Worm (Caenorhabditis elegans) whole organism, midembryonic: Measurements from ENCODE around the gene dig-1.

Experiments
- T22C8.4 ChIP-seq: fragments of 200-800 bp; sonication (Bioruptor generic); IDR thresholded peaks from 2 replicates; pipeline ENCODE4 v1.3.6; 2022; ENCODE audit warnings: missing genetic modification characterization, missing compliant biosample characterization
- cog-1 ChIP-seq: sonication (generic microtip); optimal IDR thresholded peaks from 2 replicates; lab custom pipeline; 2016; ENCODE audit warnings: missing genetic modification characterization, missing compliant biosample characterization
- flt-1 ChIP-seq: fragments of 200-800 bp; sonication (Bioruptor generic); IDR thresholded peaks from 2 replicates; pipeline ENCODE4 v1.3.6; 2022; ENCODE audit warnings: missing genetic modification characterization, missing compliant biosample characterization
- klf-2 ChIP-seq: fragments of 200-800 bp; sonication (Bioruptor generic); conservative IDR thresholded peaks from 2 replicates; pipeline ENCODE4 v1.3.6; 2022; ENCODE audit warnings: missing genetic modification reagents, missing genetic modification characterization, missing compliant biosample characterization
- med-1 ChIP-seq: sonication (generic microtip); optimal IDR thresholded peaks from 2 replicates; lab custom pipeline; 2017; ENCODE audit warnings: missing genetic modification characterization, mild to moderate bottlenecking, missing compliant biosample characterization, antibody characterized with exemption, missing genetic modification reagents; ENCODE audit not compliant: insufficient read depth
- ref-1 ChIP-seq: fragments of 200-800 bp; sonication (Bioruptor generic); conservative IDR thresholded peaks from 2 replicates; pipeline ENCODE4 v1.3.6; 2022; ENCODE audit warnings: missing genetic modification reagents, missing genetic modification characterization, missing compliant biosample characterization
- tab-1 ChIP-seq: fragments of 200-800 bp; sonication (Bioruptor generic); IDR thresholded peaks from 2 replicates; pipeline ENCODE4 v1.3.6; 2022; ENCODE audit warnings: missing genetic modification characterization, missing compliant biosample characterization
- ztf-23 ChIP-seq: fragments of 200-800 bp; sonication (Bioruptor generic); IDR thresholded peaks from 2 replicates; pipeline ENCODE4 v1.3.6; 2022; ENCODE audit warnings: missing genetic modification reagents, missing genetic modification characterization, missing compliant biosample characterization
- ztf-29 ChIP-seq: fragments of 200-800 bp; sonication (Bioruptor generic); IDR thresholded peaks from 2 replicates; pipeline ENCODE4 v1.3.6; 2022; ENCODE audit warnings: missing genetic modification reagents, missing genetic modification characterization, missing compliant biosample characterization

The dig-1 gene

DNA sequence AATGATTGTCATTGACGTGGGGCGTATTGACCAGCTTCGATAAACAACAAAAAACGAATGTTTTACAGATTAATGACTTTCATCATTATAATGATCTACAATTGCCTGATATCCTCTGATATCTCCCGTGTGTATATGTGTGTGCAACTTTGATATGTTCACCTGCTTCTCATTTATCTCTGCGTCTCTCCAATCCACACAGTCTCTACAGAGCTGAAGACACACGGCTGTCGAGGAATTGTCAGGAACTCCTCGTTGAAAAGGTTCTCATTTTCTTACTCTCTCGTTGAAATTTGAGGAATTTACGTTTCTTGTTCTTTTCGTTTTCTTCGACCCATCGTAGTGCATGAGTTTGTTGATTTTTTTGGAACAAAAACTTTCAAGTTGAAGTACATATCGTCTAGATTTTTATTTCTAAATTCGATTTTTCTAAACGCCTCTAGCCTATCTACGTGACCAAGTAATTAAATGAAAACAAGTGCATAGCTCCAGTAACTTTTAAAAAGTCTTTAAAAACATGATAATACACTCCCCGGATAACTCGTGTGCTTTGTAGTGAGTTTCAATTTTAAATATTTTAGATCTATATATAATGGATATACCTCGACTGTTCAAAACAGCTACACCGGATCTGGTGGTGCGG is 74.4 kb downstream of the dig-1 start, which contains the start of gene ten-1:
Gene ten-1 (plus strand): TSS at position 593 of the 643 bp plus-strand sequence.
- TF ChIP-seq tab-1 (GFP tag; lab: Robert Waterston, UW) (no peak), ref-1 (GFP tag; lab: Robert Waterston, UW) (no peak), T22C8.4 (no peak), klf-2 (GFP tag; lab: Robert Waterston, UW) (no peak), ztf-29 (GFP tag; lab: Robert Waterston, UW) (no peak)

DNA sequence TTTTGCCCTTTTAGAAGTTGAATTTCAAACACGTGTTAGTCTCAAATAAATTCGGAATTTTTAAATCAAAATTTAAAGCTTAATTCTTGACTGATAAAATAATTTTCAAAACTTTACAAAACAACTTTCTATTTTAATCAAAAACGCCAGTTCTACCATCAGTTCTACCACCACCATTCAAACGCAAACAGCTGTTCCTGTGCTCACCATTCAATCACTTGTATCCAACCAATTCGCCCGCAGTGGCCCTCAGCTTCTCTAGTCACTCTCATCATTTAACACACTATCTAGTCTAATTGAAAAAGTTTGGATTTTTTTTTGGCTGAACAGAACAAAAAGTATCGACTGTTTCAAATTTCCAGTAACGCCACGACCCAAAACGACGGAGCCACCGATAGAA is 76.7 kb downstream of the dig-1 start:
- TF ChIP-seq ztf-29 (GFP tag; lab: Robert Waterston, UW), result no peak
- no peak for TF ChIP-seq flt-1 (GFP tag; lab: Robert Waterston, UW)
- TF ChIP-seq ref-1 (GFP tag; lab: Robert Waterston, UW), result no peak
- TF ChIP-seq med-1 (GFP tag; lab: Kevin White, UChicago), result no peak
- no peak for TF ChIP-seq klf-2 (GFP tag; lab: Robert Waterston, UW)
- no peak for TF ChIP-seq cog-1 (tag; lab: Kevin White, UChicago)
- TF ChIP-seq T22C8.4, result no peak
- no peak for TF ChIP-seq ztf-23
- TF ChIP-seq tab-1 (GFP tag; lab: Robert Waterston, UW), result no peak

DNA sequence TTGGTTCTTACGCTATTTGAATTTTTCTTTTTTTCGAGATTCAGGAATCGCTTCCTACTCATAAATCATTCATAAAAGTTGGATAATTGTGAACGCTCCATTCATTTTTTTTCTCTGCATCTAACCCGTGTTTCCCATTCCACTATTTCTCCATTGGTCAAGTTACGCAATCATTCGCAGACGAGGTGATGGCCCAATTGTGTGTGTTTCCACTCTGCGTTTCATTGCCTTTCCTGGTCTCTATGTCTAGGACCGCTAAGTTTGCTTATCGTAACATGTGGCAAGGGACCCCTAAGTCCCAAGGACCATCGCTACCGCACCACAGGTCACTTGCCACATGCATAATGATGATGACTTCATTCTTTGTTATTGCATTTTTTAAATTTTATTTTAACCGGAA is 80.0 kb downstream of the dig-1 start:
- TF ChIP-seq med-1 (GFP tag; lab: Kevin White, UChicago) (no peak), flt-1 (GFP tag; lab: Robert Waterston, UW) (0 out of 2 replicates have a peak, but pooled peaks have one; percentile 47)

DNA sequence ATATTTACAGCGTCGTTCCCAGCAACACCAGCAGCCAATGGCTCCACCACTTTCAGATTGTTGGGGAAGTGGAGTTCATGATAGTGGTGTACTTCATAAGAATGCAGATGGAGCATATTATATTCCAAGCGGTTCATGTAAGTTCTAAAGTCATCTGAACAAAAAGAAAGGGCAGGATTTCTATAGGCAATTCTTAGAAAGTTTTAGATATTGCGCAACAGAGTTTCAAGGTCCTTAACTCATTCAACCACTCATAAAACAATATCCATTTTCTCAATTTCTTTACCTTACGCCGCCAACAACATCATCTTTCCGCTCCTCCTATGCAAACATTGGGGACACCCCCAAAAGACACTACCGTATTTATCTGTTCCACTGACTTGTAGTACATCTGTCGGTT is 85.2 kb downstream of the dig-1 start:
- TF ChIP-seq T22C8.4 (no peak), ztf-23 (no peak), med-1 (GFP tag; lab: Kevin White, UChicago) (no peak), cog-1 (tag; lab: Kevin White, UChicago) (no peak), flt-1 (GFP tag; lab: Robert Waterston, UW) (no peak), ref-1 (GFP tag; lab: Robert Waterston, UW) (no peak), klf-2 (GFP tag; lab: Robert Waterston, UW) (no peak), ztf-29 (GFP tag; lab: Robert Waterston, UW) (no peak), tab-1 (GFP tag; lab: Robert Waterston, UW) (no peak)

DNA sequence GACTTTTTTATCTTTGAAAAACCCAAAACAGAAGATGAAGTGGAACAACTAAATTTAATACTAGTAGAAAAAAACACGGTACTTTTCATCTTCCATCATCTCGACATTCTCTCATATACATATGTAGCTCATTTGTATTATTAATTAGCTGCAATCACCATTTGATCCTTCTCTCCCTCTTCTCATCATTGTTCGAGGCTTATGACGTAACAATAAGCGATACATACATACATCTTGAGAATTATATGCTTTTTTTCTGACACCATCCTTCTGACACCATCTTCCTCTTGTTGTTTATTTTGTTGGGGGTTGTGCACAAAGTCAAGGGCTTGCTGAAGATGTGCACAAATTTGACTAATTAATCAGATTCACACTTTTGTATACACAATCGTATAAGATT is 91.2 kb downstream of the dig-1 start:
- TF ChIP-seq ztf-29 (GFP tag; lab: Robert Waterston, UW), result no peak
- TF ChIP-seq ref-1 (GFP tag; lab: Robert Waterston, UW), result no peak
- no peak for TF ChIP-seq flt-1 (GFP tag; lab: Robert Waterston, UW)
- TF ChIP-seq T22C8.4, result no peak
- no peak for TF ChIP-seq klf-2 (GFP tag; lab: Robert Waterston, UW)
- no peak for TF ChIP-seq tab-1 (GFP tag; lab: Robert Waterston, UW)
- no peak for TF ChIP-seq ztf-23
- no peak for TF ChIP-seq cog-1 (tag; lab: Kevin White, UChicago)
- no peak for TF ChIP-seq med-1 (GFP tag; lab: Kevin White, UChicago)

DNA sequence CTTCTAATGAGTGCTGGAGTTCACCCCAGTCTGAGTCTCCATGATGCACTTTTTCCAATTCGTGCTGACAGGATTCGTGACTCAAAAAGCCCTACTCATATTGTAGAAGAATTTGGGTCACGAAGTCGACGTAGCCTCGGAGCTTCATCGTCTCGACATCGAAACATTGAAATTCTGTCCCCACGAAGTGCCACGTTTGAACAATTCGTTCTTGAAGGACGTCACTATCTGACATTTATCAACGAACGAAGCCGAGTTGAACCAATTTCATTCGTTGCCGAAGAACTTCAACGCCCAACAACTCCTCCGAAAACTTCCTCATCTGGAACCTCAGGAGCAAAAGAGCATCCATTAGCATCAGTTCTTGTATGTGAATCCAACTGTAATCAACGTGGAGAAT is 93.0 kb downstream of the dig-1 start:
- TF ChIP-seq ref-1 (GFP tag; lab: Robert Waterston, UW), result no peak
- TF ChIP-seq ztf-23, result no peak
- TF ChIP-seq T22C8.4, result no peak
- no peak for TF ChIP-seq med-1 (GFP tag; lab: Kevin White, UChicago)
- TF ChIP-seq cog-1 (tag; lab: Kevin White, UChicago), result no peak
- TF ChIP-seq klf-2 (GFP tag; lab: Robert Waterston, UW), result no peak
- TF ChIP-seq tab-1 (GFP tag; lab: Robert Waterston, UW), result no peak
- no peak for TF ChIP-seq flt-1 (GFP tag; lab: Robert Waterston, UW)
- TF ChIP-seq ztf-29 (GFP tag; lab: Robert Waterston, UW), result no peak
